Worm (Caenorhabditis elegans): ENCODE data around the gene asb-2.

asb-2 gene

DNA sequence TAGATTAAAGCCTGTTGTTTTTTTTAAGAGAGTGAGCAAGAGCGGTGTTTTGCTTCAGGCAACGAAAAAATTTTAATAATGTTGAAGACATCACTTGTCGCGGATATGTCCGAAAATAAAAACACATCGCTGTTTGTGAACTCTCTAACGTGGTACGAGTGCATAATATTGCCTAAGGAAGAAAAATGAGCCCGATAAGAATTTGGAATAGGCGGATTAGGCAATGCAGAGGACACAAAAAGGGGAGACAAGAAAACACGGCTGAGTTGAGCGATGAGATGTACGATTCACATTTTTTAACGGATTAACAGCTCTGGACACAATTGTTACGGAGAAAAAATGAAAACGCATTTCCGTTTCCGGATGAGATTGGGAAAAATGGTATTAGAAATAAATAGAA lies 42.2 kb upstream of the asb-2 start:
- no peak for TF ChIP-seq unc-130 (tag; optimal IDR thresholded peaks at IDR 0.05)
- TF ChIP-seq lir-3 (tag; optimal IDR thresholded peaks at IDR 0.05; ENCODE audit: poor library complexity) = no peak
- TF ChIP-seq nhr-77 (tag; optimal IDR thresholded peaks at IDR 0.05) = no peak
- no peak for TF ChIP-seq ama-1 (optimal IDR thresholded peaks at IDR 0.05)
- no peak for TF ChIP-seq elt-2 (tag; optimal IDR thresholded peaks at IDR 0.05)
- no peak for TF ChIP-seq lin-13 (GFP tag; optimal IDR thresholded peaks at IDR 0.05)
- no peak for TF ChIP-seq rnt-1 (tag; optimal IDR thresholded peaks at IDR 0.05)
- TF ChIP-seq nhr-85 (tag) = no peak
- TF ChIP-seq C04F5.9 (tag; optimal IDR thresholded peaks at IDR 0.05) = no peak
- TF ChIP-seq pqm-1 (tag; optimal IDR thresholded peaks at IDR 0.05) = no peak
- no peak for TF ChIP-seq hlh-4 (tag; optimal IDR thresholded peaks at IDR 0.05)
- TF ChIP-seq pag-3 (tag; optimal IDR thresholded peaks at IDR 0.05; ENCODE audit: borderline replicate concordance, insufficient read depth) = no peak
- no peak for TF ChIP-seq mep-1 (tag; optimal IDR thresholded peaks at IDR 0.05)
- TF ChIP-seq snpc-4 (tag; optimal IDR thresholded peaks at IDR 0.05) = no peak
- TF ChIP-seq mdl-1 (tag; optimal IDR thresholded peaks at IDR 0.05) = no peak
- no peak for TF ChIP-seq lsy-2 (tag; optimal IDR thresholded peaks at IDR 0.05)
- no peak for TF ChIP-seq C34B4.2 (tag; optimal IDR thresholded peaks at IDR 0.05)

DNA sequence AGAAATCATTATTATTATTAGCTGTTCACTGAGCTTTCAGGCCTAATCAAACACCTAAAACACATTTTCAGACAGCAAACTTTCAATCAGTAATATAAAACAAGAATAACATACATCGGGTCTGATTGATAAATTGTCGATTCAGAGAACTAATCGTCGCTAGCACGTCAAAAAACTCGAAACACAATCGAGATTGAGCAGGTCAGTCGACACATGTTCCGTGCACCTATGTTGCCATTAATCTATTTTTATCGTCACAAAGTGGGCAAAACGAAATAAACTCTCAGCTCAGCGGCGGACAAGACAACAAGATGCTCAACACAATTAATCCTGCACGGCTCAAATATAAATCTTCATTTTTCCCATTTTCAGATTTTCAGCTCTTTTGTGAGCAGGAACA lies 40.2 kb upstream of the asb-2 start:
- TF ChIP-seq ceh-90 (tag; optimal IDR thresholded peaks at IDR 0.05) = no peak
- TF ChIP-seq elt-3 (tag; optimal IDR thresholded peaks at IDR 0.05) = no peak
- TF ChIP-seq fkh-4 (tag; optimal IDR thresholded peaks at IDR 0.05; ENCODE audit: borderline replicate concordance) = no peak
- TF ChIP-seq aly-2 (tag; optimal IDR thresholded peaks at IDR 0.05) = no peak
- no peak for TF ChIP-seq C16A3.4 (tag; optimal IDR thresholded peaks at IDR 0.05)
- no peak for TF ChIP-seq jun-1 (tag; optimal IDR thresholded peaks at IDR 0.05)
- no peak for TF ChIP-seq ztf-11 (tag; optimal IDR thresholded peaks at IDR 0.05)
- TF ChIP-seq nhr-85 (tag) = no peak
- TF ChIP-seq egl-13 (tag; optimal IDR thresholded peaks at IDR 0.05) = no peak
- no peak for TF ChIP-seq egl-27 (tag; optimal IDR thresholded peaks at IDR 0.05)
- TF ChIP-seq snpc-4 (tag; optimal IDR thresholded peaks at IDR 0.05) = no peak
- TF ChIP-seq lir-3 (tag; optimal IDR thresholded peaks at IDR 0.05; ENCODE audit: poor library complexity) = no peak
- TF ChIP-seq zip-4 (GFP tag; optimal IDR thresholded peaks at IDR 0.05) = no peak
- no peak for TF ChIP-seq efl-1 (optimal IDR thresholded peaks at IDR 0.05)
- TF ChIP-seq efl-1 (GFP tag; optimal IDR thresholded peaks at IDR 0.05 in 1 of 2) = no peak
- TF ChIP-seq mdl-1 (tag; optimal IDR thresholded peaks at IDR 0.05) = no peak
- no peak for TF ChIP-seq tlp-1 (tag; optimal IDR thresholded peaks at IDR 0.05)
- no peak for TF ChIP-seq F16B12.6 (tag; optimal IDR thresholded peaks at IDR 0.05)
- peak; percentile 26; the same call in 1 of the 2 replicates for TF ChIP-seq nhr-19 (GFP tag; conservative IDR thresholded peaks at IDR 0.05)
- TF ChIP-seq snu-23 (GFP tag; optimal IDR thresholded peaks at IDR 0.05) = no peak
- TF ChIP-seq unc-86 (tag; optimal IDR thresholded peaks at IDR 0.05) = no peak
- TF ChIP-seq ceh-8 (GFP tag; optimal IDR thresholded peaks at IDR 0.05) = no peak
- no peak for TF ChIP-seq pag-3 (tag; optimal IDR thresholded peaks at IDR 0.05; ENCODE audit: borderline replicate concordance, insufficient read depth)
- TF ChIP-seq dsc-1 (tag; optimal IDR thresholded peaks at IDR 0.05) = peak; percentile 10
- TF ChIP-seq nhr-28 (tag; optimal IDR thresholded peaks at IDR 0.05) = no peak
- TF ChIP-seq mef-2 (tag; optimal IDR thresholded peaks at IDR 0.05) = no peak
- no peak for TF ChIP-seq mab-9 (GFP tag; IDR thresholded peaks at IDR 0.05)
- no peak for TF ChIP-seq skn-1 (tag; optimal IDR thresholded peaks at IDR 0.05)
- TF ChIP-seq C34B4.2 (tag; optimal IDR thresholded peaks at IDR 0.05) = no peak
- peak; percentile 38 for TF ChIP-seq lin-14 (GFP tag; optimal IDR thresholded peaks at IDR 0.05)
- no peak for TF ChIP-seq ceh-88 (GFP tag; IDR thresholded peaks at IDR 0.05)
- no peak for TF ChIP-seq pqm-1 (tag; optimal IDR thresholded peaks at IDR 0.05)
- no peak for TF ChIP-seq alr-1 (tag; optimal IDR thresholded peaks at IDR 0.05; ENCODE audit: borderline replicate concordance)
- TF ChIP-seq hlh-4 (tag; optimal IDR thresholded peaks at IDR 0.05) = no peak
- TF ChIP-seq sox-4 (tag; optimal IDR thresholded peaks at IDR 0.05) = no peak
- peak; percentile 45 for TF ChIP-seq nhr-71 (tag; optimal IDR thresholded peaks at IDR 0.05)
- no peak for TF ChIP-seq ceh-82 (tag; optimal IDR thresholded peaks at IDR 0.05)
- no peak for TF ChIP-seq unc-30 (tag; optimal IDR thresholded peaks at IDR 0.05)
- peak; percentile 68 for TF ChIP-seq rnt-1 (tag; optimal IDR thresholded peaks at IDR 0.05)
- TF ChIP-seq lin-39 (tag; optimal IDR thresholded peaks at IDR 0.05) = peak; percentile 3

All from whole organism, L1 larva.